Worm (Caenorhabditis elegans) whole organism, dauer: Measurements from ENCODE around the gene ugt-33.

ENCODE experiments used
- unc-62 ChIP-seq: sonication (generic microtip); optimal IDR thresholded peaks from 2 replicates; lab custom pipeline; 2017; ENCODE audit warnings: missing biosample characterization, missing genetic modification reagents, missing genetic modification characterization

ugt-33 gene

DNA sequence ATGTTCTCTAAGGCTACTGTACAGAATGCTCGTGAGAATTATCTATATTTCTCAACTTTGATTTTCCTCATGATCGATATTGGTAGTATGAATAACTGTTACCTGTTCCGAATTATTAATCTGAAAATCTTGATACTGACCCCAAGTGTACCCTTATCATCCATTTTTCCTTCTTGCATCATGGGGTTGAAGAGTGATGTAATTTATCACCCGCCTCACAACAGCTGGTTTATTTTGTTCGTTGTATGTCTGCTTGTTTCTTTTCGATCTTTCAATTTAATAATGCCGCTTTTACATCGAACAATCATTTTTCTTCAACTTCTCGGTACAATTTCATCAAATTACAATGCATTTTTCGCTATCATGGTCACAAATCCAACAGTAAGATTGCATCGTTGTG is 15.6 kb downstream of the ugt-33 start, which contains the start of gene C35A5.6:
TSS of gene C35A5.6 (plus strand) at position 283 of the 400 bp plus-strand sequence.
- TF ChIP-seq unc-62: no peak

DNA sequence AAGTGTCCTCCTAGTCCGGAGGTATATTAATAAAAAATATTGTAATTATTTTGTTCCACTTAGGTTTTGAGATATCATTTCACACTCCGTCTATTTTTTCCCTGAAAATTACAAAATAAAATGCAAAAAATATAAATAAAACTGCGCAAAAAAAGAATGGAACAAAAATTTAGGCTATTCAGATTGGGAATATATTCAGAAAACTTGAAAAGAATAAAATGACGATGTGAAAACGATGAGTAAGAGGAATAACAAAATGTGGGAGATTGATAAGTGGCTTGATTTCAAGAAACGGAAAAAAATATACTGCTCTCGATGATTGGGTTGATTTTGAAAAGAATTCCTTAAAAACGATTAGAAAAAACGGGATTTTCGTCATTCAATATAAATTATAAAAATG is 21.1 kb downstream of the ugt-33 start, which contains the start of gene dmsr-8:
TSS of gene dmsr-8 (minus strand) at position 101 of the 400 bp plus-strand sequence.
- TF ChIP-seq unc-62: no peak

DNA sequence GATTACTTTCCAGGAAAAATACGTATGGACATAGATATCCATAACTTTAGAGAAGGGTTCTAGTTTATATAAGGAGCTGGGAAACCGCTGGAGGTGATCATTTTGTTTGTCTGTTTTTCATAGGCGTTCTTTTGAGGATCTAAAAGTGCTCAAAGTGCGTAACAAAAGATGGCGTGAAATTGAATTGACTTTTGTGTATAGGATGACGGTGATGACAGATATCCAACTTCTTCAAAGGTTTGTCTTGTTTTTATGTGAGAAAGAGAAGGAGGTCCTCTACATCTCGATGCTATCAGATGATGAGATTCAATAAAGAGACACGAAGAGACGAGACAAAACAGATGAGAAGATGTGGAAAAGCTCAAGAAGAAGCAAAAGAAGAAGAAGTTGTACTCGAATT is 23.5 kb downstream of the ugt-33 start:
- no peak for TF ChIP-seq unc-62

DNA sequence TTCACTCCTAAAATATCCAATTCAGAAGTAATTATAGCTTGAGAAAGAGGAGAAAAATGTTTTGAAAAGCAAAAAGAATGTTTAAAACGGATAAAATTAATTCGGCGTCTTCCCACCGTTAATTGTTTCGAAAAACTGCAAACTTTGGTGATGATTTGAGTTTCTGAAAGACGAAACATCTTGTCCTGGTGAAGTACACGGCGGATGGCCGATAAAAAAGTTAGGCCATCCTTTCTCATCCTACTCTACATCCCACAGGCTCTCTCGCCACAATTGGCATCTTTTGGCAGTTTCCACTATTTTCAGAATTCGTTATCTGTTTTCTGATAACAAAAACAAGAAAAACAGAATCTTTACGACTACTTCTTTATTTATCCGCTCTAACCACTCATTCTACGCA is 32.7 kb downstream of the ugt-33 start, which contains the start of the genes C35A5.8 and hda-11:
TSS of gene C35A5.8 (minus strand) at position 7 of the 400 bp plus-strand sequence.
TSS of gene hda-11 (plus strand) at position 283 of the 400 bp plus-strand sequence.
- TF ChIP-seq unc-62: no peak

ce11 chrV:10528500-10528899 is 35.3 kb downstream of the ugt-33 start, which contains the start of gene F25D1.3:
TSS of gene F25D1.3 (plus strand) at chrV:10528724.
- no peak for TF ChIP-seq unc-62

ce11 chrV:10529600-10529999 is 36.4 kb downstream of the ugt-33 start:
- TF ChIP-seq unc-62: no peak

ce11 chrV:10532725-10533124 is 39.5 kb downstream of the ugt-33 start, which contains the start of gene txt-10:
TSS of gene txt-10 (minus strand) at chrV:10532825.
- TF ChIP-seq unc-62: no peak

DNA sequence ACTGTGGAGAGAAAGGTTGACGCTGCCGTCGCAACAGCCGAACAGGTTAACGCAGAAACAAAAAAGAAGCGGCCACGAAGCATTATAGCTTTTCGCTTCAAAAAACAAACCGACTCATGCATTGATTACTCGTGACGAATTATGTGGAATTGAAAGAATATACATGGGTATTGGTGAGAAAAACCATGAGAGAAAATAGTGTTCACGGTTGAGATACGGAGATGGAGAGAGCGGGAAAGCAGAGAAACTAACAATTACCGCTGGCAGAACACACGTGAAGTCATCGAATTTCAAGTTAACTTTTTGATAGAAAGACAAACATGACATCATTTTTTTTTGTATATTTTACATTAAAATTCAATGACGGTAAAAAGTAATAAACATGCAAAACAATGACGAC is 42.1 kb downstream of the ugt-33 start:
- TF ChIP-seq unc-62: no peak

ce11 chrV:10536095-10536691 is 43.0 kb downstream of the ugt-33 start, which contains the start of gene ppm-1.A:
TSS of gene ppm-1.A (minus strand) at chrV:10536388.
- no peak for TF ChIP-seq unc-62

- TF ChIP-seq unc-62: no peak
Measured at ce11 chrV:10536808-10537207, 43.6 kb downstream of the ugt-33 start.

ce11 chrV:10539114-10539513 is 45.9 kb downstream of the ugt-33 start, which contains the start of gene F25D1.8:
TSS of gene F25D1.8 (plus strand) at chrV:10539414.
- TF ChIP-seq unc-62: no peak

DNA sequence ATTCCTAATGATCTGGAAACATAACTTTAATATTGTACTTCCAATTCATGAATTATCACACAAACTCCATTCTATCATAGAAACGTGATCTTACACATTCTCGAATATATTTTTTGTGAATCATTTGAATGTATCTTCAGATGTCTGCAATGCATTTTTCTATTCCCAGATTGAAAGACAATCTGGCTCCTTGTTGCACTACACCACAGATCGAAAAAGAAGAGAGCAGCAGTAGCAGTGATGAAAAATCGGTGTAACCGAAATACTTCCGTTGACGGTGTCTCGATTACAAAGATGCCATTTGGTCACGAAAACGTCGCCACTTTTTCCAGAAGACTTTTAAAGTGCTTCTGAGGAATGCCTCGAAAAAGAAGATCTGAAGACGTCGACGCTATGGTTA is 46.8 kb downstream of the ugt-33 start, which contains the start of gene degt-1:
TSS of gene degt-1 (plus strand) at position 301 of the 400 bp plus-strand sequence.
- no peak for TF ChIP-seq unc-62
